Fruit fly (Drosophila melanogaster) whole organism: ENCODE measurements around the gene CG32121.

Experiments used
- Dll ChIP-seq: fragments of >200 bp; optimal IDR thresholded peaks from 2 replicates; lab custom pipeline; 2017
- psq ChIP-seq: fragments of >200 bp; optimal IDR thresholded peaks from 2 replicates; lab custom pipeline; 2017

DNA sequence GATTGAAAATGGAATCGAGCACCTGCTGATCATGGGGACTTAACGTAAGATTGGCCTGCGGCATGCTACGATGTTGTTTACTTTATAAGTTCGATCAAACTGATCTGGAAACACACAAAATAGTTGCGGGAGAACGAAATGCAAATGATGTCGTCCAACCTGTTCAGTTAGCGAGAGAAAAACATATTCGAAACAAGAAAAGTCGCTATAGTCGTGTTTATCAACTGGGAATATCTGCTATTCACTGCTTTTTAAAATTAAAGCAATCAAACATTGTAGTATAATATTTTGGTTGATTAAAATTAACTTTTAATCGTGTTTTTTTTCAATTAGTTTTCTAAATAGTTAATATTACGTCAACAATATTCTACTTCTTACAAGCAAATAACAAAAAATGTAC, 4.4 kb upstream of the CG32121 start, which contains the start of gene CG14105:
- TF ChIP-seq psq (lab: Kevin White, UChicago) (no peak), Dll (lab: Kevin White, UChicago) (no peak)
